Worm (Caenorhabditis elegans): ENCODE results near the gene C29F3.3.

DNA sequence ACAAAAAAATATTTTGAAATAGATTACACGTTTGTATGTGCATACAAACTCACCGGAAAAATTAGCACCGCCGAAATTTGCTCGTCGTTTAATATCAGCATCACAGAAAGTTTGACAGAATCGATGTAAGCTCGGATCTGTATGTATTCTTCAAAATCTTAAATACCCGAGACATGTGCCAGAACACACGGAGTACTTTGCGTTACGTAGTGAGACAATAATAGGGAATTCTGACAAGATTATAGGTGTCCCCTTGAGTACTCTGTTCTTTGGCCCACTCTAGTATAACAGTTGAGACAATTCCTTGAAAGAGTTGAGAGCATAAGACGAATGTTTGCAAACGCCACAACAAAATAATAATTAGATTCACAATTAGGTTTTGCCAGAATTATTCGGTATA lies 43.6 kb downstream of the C29F3.3 start, which contains the start of gene srx-48:
- no peak for TF ChIP-seq him-1 (tag; optimal IDR thresholded peaks at IDR 0.05)
- no peak for TF ChIP-seq dao-5 (tag; optimal IDR thresholded peaks at IDR 0.05)
- TF ChIP-seq W03F9.2 (tag; optimal IDR thresholded peaks at IDR 0.05) = no peak
